Fruit fly (Drosophila melanogaster) whole organism, embryonic: Measurements from ENCODE around the gene schlank.

Source experiments
- Ada2b ChIP-seq: fragments of 200-800 bp; sonication (Bioruptor generic); IDR thresholded peaks from 2 replicates; pipeline ENCODE4 v1.3.6; 2022; ENCODE audit warnings: missing biosample characterization, missing genetic modification characterization
- B-H2 ChIP-seq: fragments of 200-800 bp; sonication (Bioruptor generic); optimal IDR thresholded peaks from 2 replicates; lab custom pipeline; 2018; ENCODE audit warnings: missing biosample characterization, mild to moderate bottlenecking, missing genetic modification characterization
- Bdp1 ChIP-seq: fragments of 200-800 bp; sonication (Bioruptor generic); optimal IDR thresholded peaks from 3 replicates; lab custom pipeline; 2016; ENCODE audit warnings: missing biosample characterization, missing genetic modification characterization
- Bgb ChIP-seq: fragments of 200-800 bp; sonication (Bioruptor generic); IDR thresholded peaks from 2 replicates; pipeline ENCODE4 v1.3.6; 2022; ENCODE audit warnings: missing biosample characterization, missing genetic modification characterization; ENCODE audit not compliant: partially characterized antibody
- CG10959 ChIP-seq: fragments of 200-800 bp; sonication (Bioruptor generic); IDR thresholded peaks from 2 replicates; pipeline ENCODE4 v1.3.6; 2022; ENCODE audit warnings: missing biosample characterization, missing genetic modification characterization
- CG1233 ChIP-seq: fragments of 200-800 bp; sonication (Bioruptor generic); optimal IDR thresholded peaks from 4 replicates; lab custom pipeline; 2018; ENCODE audit warnings: missing biosample characterization, mild to moderate bottlenecking, missing genetic modification characterization
- CG14050 ChIP-seq: fragments of 200-800 bp; sonication (Bioruptor generic); IDR thresholded peaks from 3 replicates; pipeline ENCODE4 v1.3.6; 2022; ENCODE audit warnings: missing biosample characterization, missing genetic modification characterization
- CG14441 ChIP-seq: fragments of 200-800 bp; sonication (Bioruptor generic); IDR thresholded peaks from 2 replicates; pipeline ENCODE4 v1.3.6; 2022; ENCODE audit warnings: missing biosample characterization, missing genetic modification characterization
- CG1792 ChIP-seq: fragments of 200-800 bp; sonication (Bioruptor generic); optimal IDR thresholded peaks from 2 replicates; lab custom pipeline; 2016; ENCODE audit warnings: missing biosample characterization, missing genetic modification characterization
- CG18476 ChIP-seq: fragments of 200-800 bp; sonication (Bioruptor generic); optimal IDR thresholded peaks from 2 replicates; lab custom pipeline; 2016; ENCODE audit warnings: missing biosample characterization, mild to moderate bottlenecking, missing genetic modification characterization
- CG30431 ChIP-seq: fragments of 200-800 bp; sonication (Bioruptor generic); optimal IDR thresholded peaks from 2 replicates; lab custom pipeline; 2017; ENCODE audit warnings: missing biosample characterization, missing genetic modification characterization
- CG31388 ChIP-seq: fragments of 200-800 bp; sonication (Bioruptor generic); optimal IDR thresholded peaks from 2 replicates; lab custom pipeline; 2016; ENCODE audit warnings: missing biosample characterization, missing genetic modification characterization
- CG3838 ChIP-seq: fragments of 200-800 bp; sonication (Bioruptor generic); optimal IDR thresholded peaks from 3 replicates; lab custom pipeline; 2016; ENCODE audit warnings: missing biosample characterization, missing genetic modification characterization
- CG3995 ChIP-seq: fragments of 200-800 bp; sonication (Bioruptor generic); optimal IDR thresholded peaks from 3 replicates; lab custom pipeline; 2016; ENCODE audit warnings: missing biosample characterization, missing genetic modification characterization
- CG4360 ChIP-seq: fragments of 200-800 bp; sonication (Bioruptor generic); IDR thresholded peaks from 2 replicates; pipeline ENCODE4 v1.3.6; 2022; ENCODE audit warnings: missing biosample characterization, missing genetic modification characterization
- CG4404 ChIP-seq: fragments of 200-800 bp; sonication (Bioruptor generic); IDR thresholded peaks from 2 replicates; pipeline ENCODE4 v1.3.6; 2022; ENCODE audit warnings: missing biosample characterization, missing genetic modification characterization
- CG4707 ChIP-seq: fragments of 200-800 bp; sonication (Bioruptor generic); optimal IDR thresholded peaks from 2 replicates; lab custom pipeline; 2018; ENCODE audit warnings: missing biosample characterization, mild to moderate bottlenecking, missing genetic modification characterization, moderate library complexity
- CG4730 ChIP-seq: fragments of 200-800 bp; sonication (Bioruptor generic); IDR thresholded peaks from 2 replicates; pipeline ENCODE4 v1.3.6; 2022; ENCODE audit warnings: missing biosample characterization, missing genetic modification characterization
- CG7556 ChIP-seq: fragments of 200-800 bp; sonication (Bioruptor generic); optimal IDR thresholded peaks from 2 replicates; lab custom pipeline; 2017; ENCODE audit warnings: missing biosample characterization, mild to moderate bottlenecking, missing genetic modification characterization
- CG9727 ChIP-seq: fragments of 200-800 bp; sonication (Bioruptor generic); optimal IDR thresholded peaks from 3 replicates; lab custom pipeline; 2017; ENCODE audit warnings: missing biosample characterization, mild to moderate bottlenecking, missing genetic modification characterization
- Camta ChIP-seq: fragments of 200-800 bp; sonication (Bioruptor generic); optimal IDR thresholded peaks from 2 replicates; lab custom pipeline; 2016; ENCODE audit warnings: missing biosample characterization, missing genetic modification characterization
- Dbx ChIP-seq: fragments of 200-800 bp; sonication (Bioruptor generic); IDR thresholded peaks from 3 replicates; pipeline ENCODE4 v1.3.6; 2022; ENCODE audit warnings: missing biosample characterization, missing genetic modification characterization
- Dref ChIP-seq: fragments of 200-800 bp; sonication (Bioruptor generic); IDR thresholded peaks from 2 replicates; pipeline ENCODE4 v1.3.6; 2022; ENCODE audit warnings: missing biosample characterization, missing genetic modification characterization
- ERR ChIP-seq: fragments of 200-800 bp; sonication (Bioruptor generic); optimal IDR thresholded peaks from 2 replicates; lab custom pipeline; 2016; ENCODE audit warnings: missing biosample characterization, missing genetic modification characterization
- H2.0 ChIP-seq: fragments of 200-800 bp; sonication (Bioruptor generic); IDR thresholded peaks from 2 replicates; pipeline ENCODE4 v1.3.6; 2022; ENCODE audit warnings: missing biosample characterization, missing genetic modification characterization
- HmgZ ChIP-seq: fragments of 200-800 bp; sonication (Bioruptor generic); optimal IDR thresholded peaks from 2 replicates; lab custom pipeline; 2018; ENCODE audit warnings: missing biosample characterization, mild to moderate bottlenecking, missing genetic modification characterization
- Hmr ChIP-seq: fragments of 200-800 bp; sonication (Bioruptor generic); optimal IDR thresholded peaks from 3 replicates; lab custom pipeline; 2017; ENCODE audit warnings: mild to moderate bottlenecking, missing biosample characterization, missing genetic modification reagents, missing genetic modification characterization
- Max ChIP-seq: fragments of 200-800 bp; sonication (Bioruptor generic); optimal IDR thresholded peaks from 2 replicates; lab custom pipeline; 2016; ENCODE audit warnings: missing biosample characterization, mild to moderate bottlenecking, missing genetic modification characterization
- Neu2 ChIP-seq: fragments of 200-800 bp; sonication (Bioruptor generic); optimal IDR thresholded peaks from 3 replicates; lab custom pipeline; 2016; ENCODE audit warnings: missing biosample characterization, missing genetic modification characterization, borderline replicate concordance
- Nf-YC ChIP-seq: fragments of 200-800 bp; optimal IDR thresholded peaks from 3 replicates; lab custom pipeline; 2019; ENCODE audit warnings: missing biosample characterization, mild to moderate bottlenecking, missing genetic modification characterization, moderate library complexity
- Oli ChIP-seq: fragments of 200-800 bp; sonication (Bioruptor generic); optimal IDR thresholded peaks from 2 replicates; lab custom pipeline; 2018; ENCODE audit warnings: missing biosample characterization, mild to moderate bottlenecking, missing genetic modification characterization, moderate library complexity
- Ptx1 ChIP-seq: fragments of 200-800 bp; sonication (Bioruptor generic); IDR thresholded peaks from 2 replicates; pipeline ENCODE4 v1.3.6; 2022; ENCODE audit warnings: missing biosample characterization, missing genetic modification characterization
- Six4 ChIP-seq: fragments of 200-800 bp; sonication (Bioruptor generic); optimal IDR thresholded peaks from 2 replicates; lab custom pipeline; 2016; ENCODE audit warnings: missing biosample characterization, missing genetic modification characterization
- Sox102F ChIP-seq: fragments of 200-800 bp; sonication (Bioruptor generic); optimal IDR thresholded peaks from 2 replicates; lab custom pipeline; 2018; ENCODE audit warnings: missing biosample characterization, mild to moderate bottlenecking, missing genetic modification characterization, moderate library complexity
- aop ChIP-seq: fragments of 200-800 bp; sonication (Bioruptor generic); IDR thresholded peaks from 2 replicates; pipeline ENCODE4 v1.3.6; 2022; ENCODE audit warnings: missing biosample characterization, missing genetic modification characterization
- da ChIP-seq: fragments of 200-800 bp; sonication (Bioruptor generic); optimal IDR thresholded peaks from 2 replicates; lab custom pipeline; 2016; ENCODE audit warnings: missing biosample characterization, missing genetic modification characterization
- dmrt99B ChIP-seq: fragments of 200-800 bp; sonication (Bioruptor generic); optimal IDR thresholded peaks from 2 replicates; lab custom pipeline; 2018; ENCODE audit warnings: missing biosample characterization, mild to moderate bottlenecking, missing genetic modification characterization, moderate library complexity
- emc ChIP-seq: fragments of 200-800 bp; sonication (Bioruptor generic); optimal IDR thresholded peaks from 2 replicates; lab custom pipeline; 2016; ENCODE audit warnings: missing biosample characterization, missing genetic modification characterization
- fu2 ChIP-seq: fragments of 200-800 bp; sonication (Bioruptor generic); optimal IDR thresholded peaks from 2 replicates; lab custom pipeline; 2016; ENCODE audit warnings: missing biosample characterization, missing genetic modification characterization
- inv ChIP-seq: fragments of 200-800 bp; sonication (Bioruptor generic); IDR thresholded peaks from 2 replicates; pipeline ENCODE4 v1.3.6; 2022; ENCODE audit warnings: missing biosample characterization, missing genetic modification characterization; ENCODE audit not compliant: partially characterized antibody
- klu ChIP-seq: fragments of 200-800 bp; sonication (Bioruptor generic); IDR thresholded peaks from 2 replicates; pipeline ENCODE4 v1.3.6; 2022; ENCODE audit warnings: missing biosample characterization, missing genetic modification characterization
- knrl ChIP-seq: fragments of 200-800 bp; sonication (Bioruptor generic); IDR thresholded peaks from 3 replicates; pipeline ENCODE4 v1.3.6; 2022; ENCODE audit warnings: missing biosample characterization, missing genetic modification characterization; ENCODE audit not compliant: partially characterized antibody
- nerfin-1 ChIP-seq: fragments of 200-800 bp; sonication (Bioruptor generic); optimal IDR thresholded peaks from 3 replicates; lab custom pipeline; 2019; ENCODE audit warnings: missing biosample characterization, mild to moderate bottlenecking, missing genetic modification characterization, moderate library complexity
- pita ChIP-seq: fragments of 200-800 bp; sonication (Bioruptor generic); optimal IDR thresholded peaks from 2 replicates; lab custom pipeline; 2017; ENCODE audit warnings: missing biosample characterization, mild to moderate bottlenecking, missing genetic modification characterization
- run ChIP-seq: fragments of 200-800 bp; sonication (Bioruptor generic); optimal IDR thresholded peaks from 3 replicates; lab custom pipeline; 2018; ENCODE audit warnings: missing biosample characterization, mild to moderate bottlenecking, missing genetic modification characterization
- sob ChIP-seq: fragments of 200-800 bp; sonication (Bioruptor generic); IDR thresholded peaks from 2 replicates; pipeline ENCODE4 v1.3.6; 2022; ENCODE audit warnings: missing biosample characterization, missing genetic modification characterization
- ssp ChIP-seq: fragments of 200-800 bp; sonication (Bioruptor generic); IDR thresholded peaks from 2 replicates; pipeline ENCODE4 v1.3.6; 2022; ENCODE audit warnings: missing biosample characterization, missing genetic modification characterization
- stc ChIP-seq: fragments of 200-800 bp; sonication (Bioruptor generic); IDR thresholded peaks from 2 replicates; pipeline ENCODE4 v1.3.6; 2022; ENCODE audit warnings: missing biosample characterization, missing genetic modification characterization
- tll ChIP-seq, 2 experiments: fragments of 200-800 bp in 1 of 2; fragments of >200 bp in 1 of 2; sonication (Bioruptor generic) in 1 of 2; optimal IDR thresholded peaks; 2 replicates each; lab custom pipeline; 2017 to 2019; ENCODE audit warnings: missing biosample characterization in 2 of 2, missing genetic modification characterization in 2 of 2, mild to moderate bottlenecking in 1 of 2, moderate library complexity in 1 of 2
- toy ChIP-seq: fragments of 200-800 bp; sonication (Bioruptor generic); IDR thresholded peaks from 2 replicates; pipeline ENCODE4 v1.3.6; 2022; ENCODE audit warnings: missing biosample characterization, missing genetic modification characterization
- tup ChIP-seq: fragments of 200-800 bp; sonication (Bioruptor generic); optimal IDR thresholded peaks from 2 replicates; lab custom pipeline; 2016; ENCODE audit warnings: missing biosample characterization, mild to moderate bottlenecking, missing genetic modification characterization, moderate library complexity
- yki ChIP-seq: fragments of >200 bp; optimal IDR thresholded peaks from 3 replicates; lab custom pipeline; 2018

Gene schlank

dm6 chrX:6219845-6220345 is 47.1 kb downstream of the schlank start, which contains the start of gene Efr (continued):
- TF ChIP-seq stc (GFP tag; lab: Robert Waterston, UW) (no peak), toy (no peak), tup (GFP tag; lab: Kevin White, UChicago) (no peak), da (no peak), sob (GFP tag; lab: Robert Waterston, UW) (0 out of 2 replicates have a peak, but pooled peaks have one; percentile 16), dmrt99B (tag; lab: Kevin White, UChicago) (no peak), CG1233 (GFP tag; lab: Kevin White, UChicago) (peak; percentile 3), Bdp1 (GFP tag; lab: Kevin White, UChicago) (no peak), Nf-YC (tag; lab: Kevin White, UChicago) (peak; percentile 16), Max (GFP tag; lab: Kevin White, UChicago) (no peak), pita (GFP tag; lab: Kevin White, UChicago) (no peak), Ptx1 (GFP tag; lab: Robert Waterston, UW) (no peak), Bgb (no peak), CG3995 (GFP tag; lab: Kevin White, UChicago) (no peak), Six4 (GFP tag; lab: Kevin White, UChicago) (no peak), Oli (no peak), run (tag; lab: Kevin White, UChicago) (no peak), H2.0 (no peak), ssp (GFP tag; lab: Robert Waterston, UW) (no peak), CG9727 (GFP tag; lab: Kevin White, UChicago) (no peak), tll (GFP tag; optimal IDR thresholded peaks at IDR 0.05; lab: Kevin White, UChicago) (no peak), Neu2 (GFP tag; lab: Kevin White, UChicago) (no peak), CG7556 (no peak), CG4404 (GFP tag; lab: Robert Waterston, UW) (no peak), Dbx (GFP tag; lab: Robert Waterston, UW) (no peak), Sox102F (GFP tag; lab: Kevin White, UChicago) (no peak), CG18476 (GFP tag; lab: Kevin White, UChicago) (no peak), CG3838 (peak; percentile 61), knrl (GFP tag; lab: Robert Waterston, UW) (no peak), nerfin-1 (tag; lab: Kevin White, UChicago) (no peak), Ada2b (no peak), B-H2 (GFP tag; lab: Kevin White, UChicago) (no peak), CG14441 (GFP tag; lab: Robert Waterston, UW) (peak; percentile 28; the same call in 1 of the 2 replicates), CG10959 (no peak), aop (GFP tag; lab: Robert Waterston, UW) (no peak), emc (no peak), CG14050 (GFP tag; lab: Robert Waterston, UW) (no peak), yki (lab: Kevin White, UChicago) (no peak), Hmr (GFP tag; lab: Kevin White, UChicago) (peak; percentile 30), CG31388 (no peak), fu2 (GFP tag; lab: Kevin White, UChicago) (no peak), HmgZ (tag; lab: Kevin White, UChicago) (no peak), CG4730 (GFP tag; lab: Robert Waterston, UW) (no peak), klu (GFP tag; lab: Robert Waterston, UW) (no peak), ERR (GFP tag; lab: Kevin White, UChicago) (no peak), CG4707 (no peak), Dref (GFP tag; lab: Robert Waterston, UW) (peak; percentile 76), CG30431 (GFP tag; lab: Kevin White, UChicago) (no peak), inv (GFP tag; lab: Robert Waterston, UW) (no peak), Camta (GFP tag; lab: Kevin White, UChicago) (no peak), CG4360 (GFP tag; lab: Robert Waterston, UW) (peak; percentile 72), CG1792 (GFP tag; lab: Kevin White, UChicago) (no peak)
